Fruit fly (Drosophila melanogaster): ENCODE data around the gene alpha-Man-Ib.

dm6 chr3R:29062717-29063206 is 49.9 kb downstream of the alpha-Man-Ib start, which contains the start of the genes Cul5 and Bicra:
- TF ChIP-seq Dll (optimal IDR thresholded peaks at IDR 0.05) (no peak), EcR (GFP tag; optimal IDR thresholded peaks at IDR 0.05) (no peak), psq (optimal IDR thresholded peaks at IDR 0.05) (no peak), pan (optimal IDR thresholded peaks at IDR 0.05) (no peak)

Measured in whole organism.